Fruit fly (Drosophila melanogaster) whole organism, prepupa: ENCODE data around the gene Arfrp1.

Experiments
- CG10669 ChIP-seq: fragments of 200-800 bp; sonication (Bioruptor generic); optimal IDR thresholded peaks from 3 replicates; lab custom pipeline; 2018; ENCODE audit warnings: missing biosample characterization, mild to moderate bottlenecking, missing genetic modification characterization, moderate library complexity
- CG11294 ChIP-seq: fragments of 200-800 bp; sonication (Bioruptor generic); IDR thresholded peaks from 2 replicates; pipeline ENCODE4 v1.3.6; 2022; ENCODE audit warnings: missing biosample characterization, missing genetic modification characterization
- CG11902 ChIP-seq: fragments of 200-800 bp; sonication (Bioruptor generic); optimal IDR thresholded peaks from 3 replicates; lab custom pipeline; 2016; ENCODE audit warnings: missing biosample characterization, missing genetic modification characterization
- CG15336 ChIP-seq: fragments of 200-800 bp; sonication (Bioruptor generic); IDR thresholded peaks from 2 replicates; pipeline ENCODE4 v1.3.6; 2022; ENCODE audit warnings: missing biosample characterization, missing genetic modification characterization
- CG1621 ChIP-seq: fragments of 200-800 bp; sonication (Bioruptor generic); optimal IDR thresholded peaks from 3 replicates; lab custom pipeline; 2018; ENCODE audit warnings: missing biosample characterization, mild to moderate bottlenecking, missing genetic modification characterization
- CG16779 ChIP-seq: fragments of 200-800 bp; sonication (Bioruptor generic); optimal IDR thresholded peaks from 3 replicates; lab custom pipeline; 2017; ENCODE audit warnings: missing biosample characterization, mild to moderate bottlenecking, missing genetic modification characterization
- CG3032 ChIP-seq: fragments of 200-800 bp; optimal IDR thresholded peaks from 2 replicates; lab custom pipeline; 2019; ENCODE audit warnings: missing biosample characterization, mild to moderate bottlenecking, missing genetic modification characterization, moderate library complexity
- CG31627 ChIP-seq: fragments of 200-800 bp; sonication (Bioruptor generic); optimal IDR thresholded peaks from 3 replicates; lab custom pipeline; 2016; ENCODE audit warnings: missing biosample characterization, missing genetic modification characterization
- CG32006 ChIP-seq: fragments of 200-800 bp; sonication (Bioruptor generic); optimal IDR thresholded peaks from 3 replicates; lab custom pipeline; 2017; ENCODE audit warnings: missing biosample characterization, mild to moderate bottlenecking, missing genetic modification characterization
- CG34406 ChIP-seq: fragments of 200-800 bp; sonication (Bioruptor generic); optimal IDR thresholded peaks from 3 replicates; lab custom pipeline; 2016; ENCODE audit warnings: missing biosample characterization, missing genetic modification characterization
- CG3919 ChIP-seq: fragments of 200-800 bp; sonication (Bioruptor generic); optimal IDR thresholded peaks from 3 replicates; lab custom pipeline; 2016; ENCODE audit warnings: missing biosample characterization, missing genetic modification characterization
- CG4318 ChIP-seq: fragments of 200-800 bp; sonication (Bioruptor generic); optimal IDR thresholded peaks from 3 replicates; lab custom pipeline; 2017; ENCODE audit warnings: missing biosample characterization, mild to moderate bottlenecking, missing genetic modification characterization
- CG6163 ChIP-seq: fragments of 200-800 bp; sonication (Bioruptor generic); IDR thresholded peaks from 3 replicates; pipeline ENCODE4 v1.3.6; 2022; ENCODE audit warnings: missing biosample characterization, missing genetic modification characterization
- CG6276 ChIP-seq: fragments of 200-800 bp; sonication (Bioruptor generic); optimal IDR thresholded peaks from 2 replicates; lab custom pipeline; 2017; ENCODE audit warnings: missing biosample characterization, mild to moderate bottlenecking, missing genetic modification characterization
- CG6808 ChIP-seq: fragments of 200-800 bp; sonication (Bioruptor generic); optimal IDR thresholded peaks from 3 replicates; lab custom pipeline; 2017; ENCODE audit warnings: missing biosample characterization, missing genetic modification characterization, mild to moderate bottlenecking, moderate library complexity, missing genetic modification reagents
- CG6854 ChIP-seq: fragments of 200-800 bp; sonication (Bioruptor generic); optimal IDR thresholded peaks from 2 replicates; lab custom pipeline; 2017; ENCODE audit warnings: missing biosample characterization, mild to moderate bottlenecking, missing genetic modification characterization
- CG7368 ChIP-seq: fragments of 200-800 bp; sonication (Bioruptor generic); optimal IDR thresholded peaks from 3 replicates; lab custom pipeline; 2016; ENCODE audit warnings: missing biosample characterization, missing genetic modification characterization
- CG8319 ChIP-seq: fragments of 200-800 bp; sonication (Bioruptor generic); optimal IDR thresholded peaks from 3 replicates; lab custom pipeline; 2016; ENCODE audit warnings: missing biosample characterization, missing genetic modification characterization
- CG8632 ChIP-seq: fragments of 200-800 bp; sonication (Bioruptor generic); optimal IDR thresholded peaks from 3 replicates; lab custom pipeline; 2016; ENCODE audit warnings: missing biosample characterization, missing genetic modification characterization
- CG9139 ChIP-seq: fragments of 200-800 bp; sonication (Bioruptor generic); optimal IDR thresholded peaks from 3 replicates; lab custom pipeline; 2017; ENCODE audit warnings: missing biosample characterization, mild to moderate bottlenecking, missing genetic modification characterization
- Eip75B ChIP-seq: fragments of 200-800 bp; sonication (Bioruptor generic); optimal IDR thresholded peaks from 3 replicates; lab custom pipeline; 2016; ENCODE audit warnings: missing biosample characterization, missing genetic modification characterization
- Eip78C ChIP-seq: fragments of 200-800 bp; sonication (Bioruptor generic); peaks from one replicate; lab custom pipeline; 2016; ENCODE audit warnings: missing biosample characterization, missing genetic modification characterization
- Eip93F ChIP-seq: fragments of 200-800 bp; sonication (Bioruptor generic); optimal IDR thresholded peaks from 2 replicates; lab custom pipeline; 2016; ENCODE audit warnings: missing biosample characterization, mild to moderate bottlenecking, missing genetic modification characterization
- Gug ChIP-seq: fragments of 200-800 bp; sonication (Bioruptor generic); IDR thresholded peaks from 2 replicates; pipeline ENCODE4 v1.3.6; 2022; ENCODE audit warnings: missing biosample characterization, missing genetic modification characterization
- Hr38 ChIP-seq: sonication (Bioruptor generic); optimal IDR thresholded peaks from 2 replicates; lab custom pipeline; 2016; ENCODE audit warnings: missing biosample characterization, missing genetic modification characterization
- Hr39 ChIP-seq: fragments of 200-800 bp; sonication (Bioruptor generic); optimal IDR thresholded peaks from 2 replicates; lab custom pipeline; 2016; ENCODE audit warnings: missing biosample characterization, missing genetic modification characterization
- Hr4 ChIP-seq: fragments of 200-800 bp; sonication (Bioruptor generic); optimal IDR thresholded peaks from 3 replicates; lab custom pipeline; 2016; ENCODE audit warnings: missing biosample characterization, missing genetic modification characterization
- Smox ChIP-seq: fragments of 200-800 bp; sonication (Bioruptor generic); optimal IDR thresholded peaks from 3 replicates; lab custom pipeline; 2016; ENCODE audit warnings: missing biosample characterization, missing genetic modification characterization
- Sox102F ChIP-seq: fragments of 200-800 bp; sonication (Bioruptor generic); optimal IDR thresholded peaks from 2 replicates; lab custom pipeline; 2016; ENCODE audit warnings: missing biosample characterization, mild to moderate bottlenecking, missing genetic modification characterization
- Sox14 ChIP-seq: fragments of 200-800 bp; sonication (Bioruptor generic); optimal IDR thresholded peaks from 3 replicates; lab custom pipeline; 2016; ENCODE audit warnings: missing biosample characterization, missing genetic modification characterization
- Sox15 ChIP-seq: fragments of 200-800 bp; sonication (Bioruptor generic); optimal IDR thresholded peaks from 3 replicates; lab custom pipeline; 2016; ENCODE audit warnings: missing biosample characterization, missing genetic modification characterization
- achi ChIP-seq: fragments of 200-800 bp; sonication (Bioruptor generic); optimal IDR thresholded peaks from 3 replicates; lab custom pipeline; 2016; ENCODE audit warnings: missing biosample characterization, missing genetic modification characterization
- cyc ChIP-seq: fragments of 200-800 bp; sonication (Bioruptor generic); optimal IDR thresholded peaks from 3 replicates; lab custom pipeline; 2016; ENCODE audit warnings: missing biosample characterization, missing genetic modification characterization
- dac ChIP-seq: fragments of 200-800 bp; sonication (Bioruptor generic); optimal IDR thresholded peaks from 2 replicates; lab custom pipeline; 2017; ENCODE audit warnings: missing biosample characterization, mild to moderate bottlenecking, missing genetic modification characterization
- dsx ChIP-seq: fragments of 200-800 bp; optimal IDR thresholded peaks from 3 replicates; lab custom pipeline; 2019; ENCODE audit warnings: missing biosample characterization, mild to moderate bottlenecking, missing genetic modification characterization, moderate library complexity; ENCODE audit not compliant: poor library complexity, severe bottlenecking
- eg ChIP-seq: fragments of 200-800 bp; sonication (Bioruptor generic); IDR thresholded peaks from 3 replicates; pipeline ENCODE4 v1.3.6; 2022; ENCODE audit warnings: missing biosample characterization, missing genetic modification characterization
- esn ChIP-seq: fragments of 200-800 bp; sonication (Bioruptor generic); optimal IDR thresholded peaks from 2 replicates; lab custom pipeline; 2016; ENCODE audit warnings: missing biosample characterization, mild to moderate bottlenecking, missing genetic modification characterization, moderate library complexity
- fd59A ChIP-seq: fragments of 200-800 bp; sonication (Bioruptor generic); optimal IDR thresholded peaks from 2 replicates; lab custom pipeline; 2017; ENCODE audit warnings: missing biosample characterization, mild to moderate bottlenecking, missing genetic modification characterization, missing genetic modification reagents
- fd85E ChIP-seq: fragments of 200-800 bp; sonication (Bioruptor generic); optimal IDR thresholded peaks from 3 replicates; lab custom pipeline; 2016; ENCODE audit warnings: missing biosample characterization, missing genetic modification characterization
- fkh ChIP-seq: fragments of 200-800 bp; sonication (Bioruptor generic); optimal IDR thresholded peaks from 3 replicates; lab custom pipeline; 2017; ENCODE audit warnings: missing biosample characterization, mild to moderate bottlenecking, missing genetic modification characterization, moderate library complexity
- lz ChIP-seq: fragments of 200-800 bp; sonication (Bioruptor generic); optimal IDR thresholded peaks from 3 replicates; lab custom pipeline; 2016; ENCODE audit warnings: missing biosample characterization, missing genetic modification characterization
- net ChIP-seq: fragments of 200-800 bp; sonication (Bioruptor generic); optimal IDR thresholded peaks from 3 replicates; lab custom pipeline; 2016; ENCODE audit warnings: missing biosample characterization, missing genetic modification characterization
- pdm3 ChIP-seq: fragments of 200-800 bp; sonication (Bioruptor generic); optimal IDR thresholded peaks from 3 replicates; lab custom pipeline; 2016; ENCODE audit warnings: missing biosample characterization, missing genetic modification characterization
- salr ChIP-seq, 2 experiments: fragments of 200-800 bp; sonication (Bioruptor generic); optimal IDR thresholded peaks; 3 replicates each; lab custom pipeline; 2016 to 2018; ENCODE audit warnings: missing biosample characterization in 2 of 2, missing genetic modification characterization in 2 of 2, mild to moderate bottlenecking in 1 of 2
- ss ChIP-seq, 2 experiments: fragments of 200-800 bp; sonication (Bioruptor generic); optimal IDR thresholded peaks; 2 replicates in 1 of 2; 3 replicates in 1 of 2; lab custom pipeline; 2017 to 2018; ENCODE audit warnings: mild to moderate bottlenecking in 2 of 2, missing biosample characterization in 2 of 2, missing genetic modification characterization in 2 of 2, moderate library complexity in 1 of 2
- svp ChIP-seq: fragments of 200-800 bp; sonication (Bioruptor generic); peaks from one replicate; lab custom pipeline; 2016; ENCODE audit warnings: missing biosample characterization, missing genetic modification characterization
- topi ChIP-seq: fragments of 200-800 bp; sonication (Bioruptor generic); optimal IDR thresholded peaks from 3 replicates; lab custom pipeline; 2016; ENCODE audit warnings: missing biosample characterization, missing genetic modification characterization

Arfrp1 gene

dm6 chrX:9106775-9107283 lies at the start of gene Arfrp1:
Gene Arfrp1, plus strand, starts transcription at chrX:9107069.
- TF ChIP-seq Sox15 (GFP tag; lab: Kevin White, UChicago), result peak; percentile 8
- TF ChIP-seq CG6276 (GFP tag; lab: Kevin White, UChicago), result no peak
- no peak for TF ChIP-seq CG34406 (GFP tag; lab: Kevin White, UChicago)
- TF ChIP-seq esn, result peak; percentile 49
- peak; percentile 70 for TF ChIP-seq Eip78C (GFP tag; lab: Kevin White, UChicago)
- peak; percentile 9 for TF ChIP-seq lz (GFP tag; lab: Kevin White, UChicago)
- TF ChIP-seq dsx, result peak; percentile 60
- TF ChIP-seq fkh (GFP tag; lab: Kevin White, UChicago), result peak; percentile 62
- peak; percentile 13 for TF ChIP-seq Sox14 (GFP tag; lab: Kevin White, UChicago)
- peak; percentile 15 for TF ChIP-seq CG31627 (GFP tag; lab: Kevin White, UChicago)
- peak; percentile 41 for TF ChIP-seq CG3032 (tag; lab: Kevin White, UChicago)
- TF ChIP-seq svp (GFP tag; lab: Kevin White, UChicago), result peak; percentile 56
- no peak for TF ChIP-seq CG8319 (GFP tag; lab: Kevin White, UChicago)
- peak; percentile 6 for TF ChIP-seq topi (GFP tag; lab: Kevin White, UChicago)
- TF ChIP-seq achi (GFP tag; lab: Kevin White, UChicago), result peak; percentile 78
- no peak for TF ChIP-seq CG6808 (GFP tag; lab: Kevin White, UChicago)

- peak; percentile 76 for TF ChIP-seq CG1621
- peak; percentile 75 for TF ChIP-seq dsx
- TF ChIP-seq Sox14 (GFP tag; lab: Kevin White, UChicago), result peak; percentile 93
- peak; percentile 82 for TF ChIP-seq Gug (GFP tag; lab: Robert Waterston, UW)
- TF ChIP-seq Eip75B, result peak; percentile 76
- TF ChIP-seq topi (GFP tag; lab: Kevin White, UChicago), result peak; percentile 86
- TF ChIP-seq cyc (GFP tag; lab: Kevin White, UChicago), result peak; percentile 81
- peak; percentile 94 for TF ChIP-seq Eip78C (GFP tag; lab: Kevin White, UChicago)
- TF ChIP-seq CG15336 (GFP tag; lab: Robert Waterston, UW), result peak; percentile 95
- TF ChIP-seq net (GFP tag; lab: Kevin White, UChicago), result peak; percentile 85
- TF ChIP-seq Sox15 (GFP tag; lab: Kevin White, UChicago), result peak; percentile 63
- TF ChIP-seq Smox, result peak; percentile 78
- TF ChIP-seq CG6276 (GFP tag; lab: Kevin White, UChicago), result peak; percentile 84
- peak; percentile 70 for TF ChIP-seq CG11294 (GFP tag; lab: Robert Waterston, UW)
- TF ChIP-seq CG9139 (GFP tag; lab: Kevin White, UChicago), result no peak
- TF ChIP-seq CG11902 (GFP tag; lab: Kevin White, UChicago), result peak; percentile 75
- peak; percentile 82 for TF ChIP-seq CG8632 (GFP tag; lab: Kevin White, UChicago)
- TF ChIP-seq Hr4 (GFP tag; lab: Kevin White, UChicago), result peak; percentile 79
- TF ChIP-seq fd59A, result peak; percentile 71
- no peak for TF ChIP-seq fkh (GFP tag; lab: Kevin White, UChicago)
- TF ChIP-seq svp (GFP tag; lab: Kevin White, UChicago), result peak; percentile 82
- TF ChIP-seq CG34406 (GFP tag; lab: Kevin White, UChicago), result peak; percentile 85
- peak; percentile 71 for TF ChIP-seq CG8319 (GFP tag; lab: Kevin White, UChicago)
- peak; percentile 82 for TF ChIP-seq Sox102F
- TF ChIP-seq esn, result peak; percentile 83
- TF ChIP-seq Hr39 (GFP tag; lab: Kevin White, UChicago), result peak; percentile 78
- TF ChIP-seq Hr38, result no peak
- TF ChIP-seq CG6163 (GFP tag; lab: Robert Waterston, UW), result peak; percentile 93
- peak; percentile 90 for TF ChIP-seq CG32006 (GFP tag; lab: Kevin White, UChicago)
- peak; percentile 84 for TF ChIP-seq CG10669 (GFP tag; lab: Kevin White, UChicago)
- peak; percentile 43 for TF ChIP-seq CG16779
- peak; percentile 68 for TF ChIP-seq dac (GFP tag; lab: Kevin White, UChicago)
- TF ChIP-seq salr (GFP tag; optimal IDR thresholded peaks at IDR 0.05; lab: Kevin White, UChicago), result peak; percentile 65 to 70
- TF ChIP-seq CG7368, result peak; percentile 73
- TF ChIP-seq Eip93F (GFP tag; lab: Kevin White, UChicago), result peak; percentile 26
- TF ChIP-seq CG4318 (GFP tag; lab: Kevin White, UChicago), result peak; percentile 75
- peak; percentile 76 for TF ChIP-seq CG31627 (GFP tag; lab: Kevin White, UChicago)
- peak; percentile 92 for TF ChIP-seq eg (GFP tag; lab: Robert Waterston, UW)
- peak; percentile 89 for TF ChIP-seq pdm3 (GFP tag; lab: Kevin White, UChicago)
- peak; percentile 61 to 69 for TF ChIP-seq ss (GFP tag; optimal IDR thresholded peaks at IDR 0.05; lab: Kevin White, UChicago)
- peak; percentile 71 for TF ChIP-seq CG6854 (GFP tag; lab: Kevin White, UChicago)
- TF ChIP-seq fd85E (GFP tag; lab: Kevin White, UChicago), result peak; percentile 39
- peak; percentile 86 for TF ChIP-seq CG3919 (GFP tag; lab: Kevin White, UChicago)
These were observed 46.8 kb upstream of the Arfrp1 start for dm6 chrX:9060078-9060477.
